Fruit fly (Drosophila melanogaster) whole organism: ENCODE measurements around the gene CG15130.
"Not testable (repeated sequence)": the region's sequence is repeated elsewhere in the genome, so short reads cannot be mapped to it uniquely, and the experiment has no call there.

Source experiments
- CG8478 ChIP-seq: fragments of >200 bp; optimal IDR thresholded peaks from 2 replicates; lab custom pipeline; 2018; ENCODE audit warnings: inconsistent platforms
- Dll ChIP-seq: fragments of >200 bp; optimal IDR thresholded peaks from 2 replicates; lab custom pipeline; 2017
- EcR ChIP-seq, 2 experiments: fragments of >200 bp; optimal IDR thresholded peaks; 2 replicates each; lab custom pipeline; 2017; ENCODE audit warnings: missing biosample characterization in 2 of 2, missing genetic modification characterization in 2 of 2, missing genetic modification reagents in 2 of 2
- pan ChIP-seq: fragments of >200 bp; optimal IDR thresholded peaks from 2 replicates; lab custom pipeline; 2017
- psq ChIP-seq: fragments of >200 bp; optimal IDR thresholded peaks from 2 replicates; lab custom pipeline; 2017
- usp ChIP-seq: fragments of >200 bp; optimal IDR thresholded peaks from 2 replicates; lab custom pipeline; 2017; ENCODE audit warnings: missing biosample characterization, missing genetic modification characterization, mixed read lengths

Gene CG15130

dm6 chr2L:20424560-20424959, at the start of gene CG15130:
CG15130 (minus strand) TSS chr2L:20424660.
- TF ChIP-seq EcR (GFP tag; optimal IDR thresholded peaks at IDR 0.05; lab: Kevin White, UChicago), result no peak
- TF ChIP-seq psq (lab: Kevin White, UChicago), result no peak
- no peak for TF ChIP-seq CG8478 (lab: Kevin White, UChicago)
- TF ChIP-seq pan (lab: Kevin White, UChicago), result no peak
- no peak for TF ChIP-seq usp (GFP tag; lab: Kevin White, UChicago)
- no peak for TF ChIP-seq Dll

- TF ChIP-seq usp (GFP tag; lab: Kevin White, UChicago), result no peak
- TF ChIP-seq EcR (GFP tag; optimal IDR thresholded peaks at IDR 0.05; lab: Kevin White, UChicago), result no peak
- TF ChIP-seq psq (lab: Kevin White, UChicago), result no peak
- TF ChIP-seq pan (lab: Kevin White, UChicago), result no peak
- no peak for TF ChIP-seq Dll
- no peak for TF ChIP-seq CG8478 (lab: Kevin White, UChicago)
These were observed 48.8 kb upstream of the CG15130 start, which contains the start of gene CG43233 for dm6 chr2L:20473285-20473684. CG43233 (minus strand) TSS chr2L:20473385.

- no peak for TF ChIP-seq EcR (GFP tag; optimal IDR thresholded peaks at IDR 0.05; lab: Kevin White, UChicago)
- TF ChIP-seq psq (lab: Kevin White, UChicago), result no peak
These were observed 39.9 kb upstream of the CG15130 start for dm6 chr2L:20464385-20464784.

dm6 chr2L:20463316-20463856, 38.9 kb upstream of the CG15130 start, which contains the start of gene CG2493:
CG2493 (minus strand) TSS chr2L:20463444.
- TF ChIP-seq CG8478 (lab: Kevin White, UChicago), result no peak
- TF ChIP-seq Dll, result no peak
- TF ChIP-seq psq (lab: Kevin White, UChicago), result no peak
- TF ChIP-seq EcR (GFP tag; optimal IDR thresholded peaks at IDR 0.05; lab: Kevin White, UChicago), result no peak
- TF ChIP-seq usp (GFP tag; lab: Kevin White, UChicago), result no peak
- no peak for TF ChIP-seq pan (lab: Kevin White, UChicago)

dm6 chr2L:20458975-20459374, 34.5 kb upstream of the CG15130 start, which contains the start of the genes CG18858 and Cdc23:
CG18858 (minus strand) TSS chr2L:20459075.
Cdc23 (plus strand) TSS chr2L:20459342.
- not testable (repeated sequence) for TF ChIP-seq CG8478 (lab: Kevin White, UChicago); Dll; psq (lab: Kevin White, UChicago)

dm6 chr2L:20449864-20450263, 25.4 kb upstream of the CG15130 start, which contains the start of the genes CG31683 and CG31687:
CG31683 (minus strand) TSS chr2L:20449964.
CG31687 (plus strand) TSS chr2L:20450225.
- not testable (repeated sequence) for TF ChIP-seq pan (lab: Kevin White, UChicago); psq (lab: Kevin White, UChicago); EcR (GFP tag; optimal IDR thresholded peaks at IDR 0.05; lab: Kevin White, UChicago)

dm6 chr2L:20438474-20438873, 14.0 kb upstream of the CG15130 start:
- TF ChIP-seq psq (lab: Kevin White, UChicago) (no peak), EcR (GFP tag; optimal IDR thresholded peaks at IDR 0.05; lab: Kevin White, UChicago) (no peak), usp (GFP tag; lab: Kevin White, UChicago) (no peak), CG8478 (lab: Kevin White, UChicago) (no peak), Dll (no peak), pan (lab: Kevin White, UChicago) (no peak)

- TF ChIP-seq Dll (no peak), usp (GFP tag; lab: Kevin White, UChicago) (no peak), pan (lab: Kevin White, UChicago) (no peak), EcR (GFP tag; optimal IDR thresholded peaks at IDR 0.05; lab: Kevin White, UChicago) (no peak), psq (lab: Kevin White, UChicago) (no peak), CG8478 (lab: Kevin White, UChicago) (no peak)
These were observed 13.4 kb upstream of the CG15130 start for dm6 chr2L:20437873-20438272.

- TF ChIP-seq psq (lab: Kevin White, UChicago) (no peak), usp (GFP tag; lab: Kevin White, UChicago) (no peak), pan (lab: Kevin White, UChicago) (no peak), CG8478 (lab: Kevin White, UChicago) (no peak), EcR (GFP tag; optimal IDR thresholded peaks at IDR 0.05; lab: Kevin White, UChicago) (no peak), Dll (no peak)
These were observed 10.7 kb upstream of the CG15130 start for dm6 chr2L:20435199-20435598.

dm6 chr2L:20434779-20435178, 10.3 kb upstream of the CG15130 start:
- TF ChIP-seq psq (lab: Kevin White, UChicago), result no peak
- TF ChIP-seq EcR (GFP tag; optimal IDR thresholded peaks at IDR 0.05; lab: Kevin White, UChicago), result no peak
- TF ChIP-seq CG8478 (lab: Kevin White, UChicago), result no peak
- TF ChIP-seq Dll, result no peak
- no peak for TF ChIP-seq pan (lab: Kevin White, UChicago)
- no peak for TF ChIP-seq usp (GFP tag; lab: Kevin White, UChicago)

dm6 chr2L:20431210-20431609, 6.8 kb upstream of the CG15130 start:
- TF ChIP-seq psq (lab: Kevin White, UChicago) (no peak), usp (GFP tag; lab: Kevin White, UChicago) (no peak), pan (lab: Kevin White, UChicago) (no peak), Dll (no peak), EcR (GFP tag; optimal IDR thresholded peaks at IDR 0.05; lab: Kevin White, UChicago) (no peak), CG8478 (lab: Kevin White, UChicago) (no peak)

dm6 chr2L:20429458-20429857, 5.0 kb upstream of the CG15130 start:
- TF ChIP-seq EcR (GFP tag; optimal IDR thresholded peaks at IDR 0.05; lab: Kevin White, UChicago), result no peak
- no peak for TF ChIP-seq usp (GFP tag; lab: Kevin White, UChicago)
- no peak for TF ChIP-seq Dll
- no peak for TF ChIP-seq psq (lab: Kevin White, UChicago)
- no peak for TF ChIP-seq pan (lab: Kevin White, UChicago)
- TF ChIP-seq CG8478 (lab: Kevin White, UChicago), result no peak
